Fruit fly (Drosophila melanogaster) whole organism, pupa: ENCODE data around the gene CG1924.

Experiments used
- CG10348 ChIP-seq: fragments of 200-800 bp; sonication (Bioruptor generic); IDR thresholded peaks from 2 replicates; pipeline ENCODE4 v1.3.6; 2022; ENCODE audit warnings: missing biosample characterization, missing genetic modification characterization
- CG12605 ChIP-seq: fragments of 200-800 bp; sonication (Bioruptor generic); IDR thresholded peaks from 2 replicates; pipeline ENCODE4 v1.3.6; 2022; ENCODE audit warnings: missing biosample characterization, missing genetic modification characterization
- CG13204 ChIP-seq: fragments of 200-800 bp; sonication (Bioruptor generic); optimal IDR thresholded peaks from 2 replicates; lab custom pipeline; 2018; ENCODE audit warnings: missing biosample characterization, mild to moderate bottlenecking, missing genetic modification characterization, moderate library complexity
- CG14655 ChIP-seq: fragments of 200-800 bp; sonication (Bioruptor generic); optimal IDR thresholded peaks from 3 replicates; lab custom pipeline; 2017; ENCODE audit warnings: mild to moderate bottlenecking, missing biosample characterization, missing genetic modification reagents, missing genetic modification characterization
- CG15710 ChIP-seq: fragments of 200-800 bp; sonication (Bioruptor generic); optimal IDR thresholded peaks from 2 replicates; lab custom pipeline; 2018; ENCODE audit warnings: missing biosample characterization, mild to moderate bottlenecking, missing genetic modification characterization, moderate library complexity
- CG17806 ChIP-seq: fragments of 200-800 bp; sonication (Bioruptor generic); optimal IDR thresholded peaks from 2 replicates; lab custom pipeline; 2018; ENCODE audit warnings: missing biosample characterization, mild to moderate bottlenecking, missing genetic modification characterization, moderate library complexity
- CG32121 ChIP-seq: fragments of 200-800 bp; sonication (Bioruptor generic); IDR thresholded peaks from 2 replicates; pipeline ENCODE4 v1.3.6; 2022; ENCODE audit warnings: missing biosample characterization, missing genetic modification characterization
- CG34367 ChIP-seq: fragments of 200-800 bp; sonication (Bioruptor generic); optimal IDR thresholded peaks from 2 replicates; lab custom pipeline; 2018; ENCODE audit warnings: missing biosample characterization, mild to moderate bottlenecking, missing genetic modification characterization
- CG4496 ChIP-seq: fragments of 200-800 bp; sonication (Bioruptor generic); IDR thresholded peaks from 3 replicates; pipeline ENCODE4 v1.3.6; 2022; ENCODE audit warnings: missing biosample characterization, missing genetic modification characterization
- CG8159 ChIP-seq: fragments of 200-800 bp; sonication (Bioruptor generic); optimal IDR thresholded peaks from 3 replicates; lab custom pipeline; 2018; ENCODE audit warnings: missing biosample characterization, mild to moderate bottlenecking, missing genetic modification characterization, moderate library complexity
- CG8301 ChIP-seq: fragments of 200-800 bp; sonication (Bioruptor generic); optimal IDR thresholded peaks from 2 replicates; lab custom pipeline; 2018; ENCODE audit warnings: missing biosample characterization, mild to moderate bottlenecking, missing genetic modification characterization
- CG9948 ChIP-seq: fragments of 200-800 bp; sonication (Bioruptor generic); optimal IDR thresholded peaks from 2 replicates; lab custom pipeline; 2018; ENCODE audit warnings: missing biosample characterization, mild to moderate bottlenecking, missing genetic modification characterization, moderate library complexity
- D1 ChIP-seq: fragments of 200-800 bp; sonication (Bioruptor generic); optimal IDR thresholded peaks from 2 replicates; lab custom pipeline; 2018; ENCODE audit warnings: missing biosample characterization, mild to moderate bottlenecking, missing genetic modification characterization, moderate library complexity
- EcR ChIP-seq: fragments of 200-800 bp; sonication (Bioruptor generic); optimal IDR thresholded peaks from 3 replicates; lab custom pipeline; 2019; ENCODE audit warnings: missing biosample characterization, missing genetic modification characterization, mild to moderate bottlenecking, moderate library complexity, missing genetic modification reagents
- Ets98B ChIP-seq: fragments of 200-800 bp; sonication (Bioruptor generic); IDR thresholded peaks from 2 replicates; pipeline ENCODE4 v1.3.6; 2022; ENCODE audit warnings: missing biosample characterization, missing genetic modification characterization
- Pif1A ChIP-seq: fragments of 200-800 bp; sonication (Bioruptor generic); optimal IDR thresholded peaks from 3 replicates; lab custom pipeline; 2016; ENCODE audit warnings: missing biosample characterization, missing genetic modification characterization
- Pif1B ChIP-seq: fragments of 200-800 bp; sonication (Bioruptor generic); optimal IDR thresholded peaks from 3 replicates; lab custom pipeline; 2016; ENCODE audit warnings: missing biosample characterization, missing genetic modification characterization
- Snoo ChIP-seq: fragments of 200-800 bp; sonication (Bioruptor generic); optimal IDR thresholded peaks from 3 replicates; lab custom pipeline; 2017; ENCODE audit warnings: missing biosample characterization, mild to moderate bottlenecking, missing genetic modification characterization, inconsistent platforms
- fd96Ca ChIP-seq: fragments of 200-800 bp; sonication (Bioruptor generic); IDR thresholded peaks from 3 replicates; pipeline ENCODE4 v1.3.6; 2022; ENCODE audit warnings: missing biosample characterization, missing genetic modification characterization
- gl ChIP-seq: fragments of 200-800 bp; sonication (Bioruptor generic); optimal IDR thresholded peaks from 2 replicates; lab custom pipeline; 2018; ENCODE audit warnings: missing biosample characterization, mild to moderate bottlenecking, missing genetic modification characterization
- rn ChIP-seq: fragments of 200-800 bp; sonication (Bioruptor generic); IDR thresholded peaks from 2 replicates; pipeline ENCODE4 v1.3.6; 2022; ENCODE audit warnings: missing biosample characterization, missing genetic modification characterization

CG1924 gene

dm6 chrX:12221496-12221895 is 43.1 kb upstream of the CG1924 start:
- TF ChIP-seq gl (tag; lab: Kevin White, UChicago) (no peak), Ets98B (0 out of 2 replicates have a peak, but pooled peaks have one; percentile 17), Pif1B (GFP tag; lab: Kevin White, UChicago) (peak; percentile 9), Pif1A (GFP tag; lab: Kevin White, UChicago) (peak; percentile 46), CG4496 (GFP tag; lab: Robert Waterston, UW) (peak; percentile 70), Snoo (tag; lab: Kevin White, UChicago) (peak; percentile 20), rn (GFP tag; lab: Robert Waterston, UW) (no peak), CG8159 (tag; lab: Kevin White, UChicago) (peak; percentile 22), CG34367 (no peak)

- peak; percentile 67 for TF ChIP-seq CG15710 (tag; lab: Kevin White, UChicago)
- TF ChIP-seq Snoo (tag; lab: Kevin White, UChicago): no peak
- TF ChIP-seq EcR (GFP tag; lab: Kevin White, UChicago): no peak
- peak; percentile 77 for TF ChIP-seq CG9948 (tag; lab: Kevin White, UChicago)
- TF ChIP-seq gl (tag; lab: Kevin White, UChicago): peak; percentile 42
- TF ChIP-seq CG34367: peak; percentile 66
- TF ChIP-seq fd96Ca (GFP tag; lab: Robert Waterston, UW): peak; percentile 94
- TF ChIP-seq CG12605 (GFP tag; lab: Robert Waterston, UW): peak; percentile 69
- TF ChIP-seq rn (GFP tag; lab: Robert Waterston, UW): peak; percentile 81
- peak; percentile 94 for TF ChIP-seq CG4496 (GFP tag; lab: Robert Waterston, UW)
- TF ChIP-seq CG14655 (GFP tag; lab: Kevin White, UChicago): peak; percentile 91
- TF ChIP-seq D1 (tag; lab: Kevin White, UChicago): peak; percentile 38
- peak; percentile 15 for TF ChIP-seq CG13204 (GFP tag; lab: Kevin White, UChicago)
- TF ChIP-seq Pif1A (GFP tag; lab: Kevin White, UChicago): peak; percentile 60
- peak; percentile 89 for TF ChIP-seq CG32121 (GFP tag; lab: Robert Waterston, UW)
- TF ChIP-seq CG10348 (GFP tag; lab: Robert Waterston, UW): peak; percentile 58
- peak; percentile 75 for TF ChIP-seq CG17806
- peak; percentile 91 for TF ChIP-seq Ets98B
- TF ChIP-seq CG8301 (tag; lab: Kevin White, UChicago): peak; percentile 89
- TF ChIP-seq Pif1B (GFP tag; lab: Kevin White, UChicago): peak; percentile 29
- peak; percentile 76 for TF ChIP-seq CG8159 (tag; lab: Kevin White, UChicago)
These were observed 39.1 kb upstream of the CG1924 start for dm6 chrX:12217572-12217971.

- TF ChIP-seq EcR (GFP tag; lab: Kevin White, UChicago): no peak
- no peak for TF ChIP-seq Ets98B
- no peak for TF ChIP-seq CG34367
- no peak for TF ChIP-seq D1 (tag; lab: Kevin White, UChicago)
- TF ChIP-seq gl (tag; lab: Kevin White, UChicago): no peak
- TF ChIP-seq fd96Ca (GFP tag; lab: Robert Waterston, UW): no peak
- no peak for TF ChIP-seq CG8159 (tag; lab: Kevin White, UChicago)
These were observed 34.3 kb upstream of the CG1924 start for dm6 chrX:12212766-12213165.

dm6 chrX:12207595-12207994 is 29.2 kb upstream of the CG1924 start:
- peak; percentile 31 for TF ChIP-seq CG17806
- peak; percentile 64 for TF ChIP-seq CG14655 (GFP tag; lab: Kevin White, UChicago)
- no peak for TF ChIP-seq Ets98B
- TF ChIP-seq CG15710 (tag; lab: Kevin White, UChicago): peak; percentile 11
- TF ChIP-seq fd96Ca (GFP tag; lab: Robert Waterston, UW): no peak
- no peak for TF ChIP-seq CG32121 (GFP tag; lab: Robert Waterston, UW)
- TF ChIP-seq CG8301 (tag; lab: Kevin White, UChicago): peak; percentile 49
- peak; percentile 39 for TF ChIP-seq CG8159 (tag; lab: Kevin White, UChicago)
- peak; percentile 4 for TF ChIP-seq CG34367
- peak; percentile 38 for TF ChIP-seq CG9948 (tag; lab: Kevin White, UChicago)
- peak; percentile 13 for TF ChIP-seq D1 (tag; lab: Kevin White, UChicago)
- TF ChIP-seq, all 21 proteins: peak for 8

- TF ChIP-seq rn (GFP tag; lab: Robert Waterston, UW) (no peak), Ets98B (no peak), D1 (tag; lab: Kevin White, UChicago) (no peak), CG15710 (tag; lab: Kevin White, UChicago) (no peak), CG12605 (GFP tag; lab: Robert Waterston, UW) (no peak), CG10348 (GFP tag; lab: Robert Waterston, UW) (no peak), CG17806 (no peak), CG34367 (no peak), Snoo (tag; lab: Kevin White, UChicago) (no peak), CG4496 (GFP tag; lab: Robert Waterston, UW) (no peak), Pif1B (GFP tag; lab: Kevin White, UChicago) (no peak), CG8159 (tag; lab: Kevin White, UChicago) (no peak), CG13204 (GFP tag; lab: Kevin White, UChicago) (no peak), CG8301 (tag; lab: Kevin White, UChicago) (no peak), Pif1A (GFP tag; lab: Kevin White, UChicago) (no peak), gl (tag; lab: Kevin White, UChicago) (no peak), CG14655 (GFP tag; lab: Kevin White, UChicago) (no peak), fd96Ca (GFP tag; lab: Robert Waterston, UW) (no peak), CG32121 (GFP tag; lab: Robert Waterston, UW) (no peak)
These were observed 28.7 kb upstream of the CG1924 start for dm6 chrX:12207151-12207550.

dm6 chrX:12206226-12206625 is 27.8 kb upstream of the CG1924 start:
- no peak for TF ChIP-seq CG17806
- TF ChIP-seq rn (GFP tag; lab: Robert Waterston, UW): no peak
- TF ChIP-seq Pif1A (GFP tag; lab: Kevin White, UChicago): no peak
- no peak for TF ChIP-seq CG13204 (GFP tag; lab: Kevin White, UChicago)
- no peak for TF ChIP-seq Pif1B (GFP tag; lab: Kevin White, UChicago)
- TF ChIP-seq CG32121 (GFP tag; lab: Robert Waterston, UW): no peak
- TF ChIP-seq CG8159 (tag; lab: Kevin White, UChicago): no peak
- TF ChIP-seq Ets98B: no peak
